Worm (Caenorhabditis elegans) whole organism, midembryonic: ENCODE data around the gene W04E12.2.

ENCODE experiments used
- T22C8.4 ChIP-seq: fragments of 200-800 bp; sonication (Bioruptor generic); IDR thresholded peaks from 2 replicates; pipeline ENCODE4 v1.3.6; 2022; ENCODE audit warnings: missing genetic modification characterization, missing compliant biosample characterization
- cog-1 ChIP-seq: sonication (generic microtip); optimal IDR thresholded peaks from 2 replicates; lab custom pipeline; 2016; ENCODE audit warnings: missing genetic modification characterization, missing compliant biosample characterization
- flt-1 ChIP-seq: fragments of 200-800 bp; sonication (Bioruptor generic); IDR thresholded peaks from 2 replicates; pipeline ENCODE4 v1.3.6; 2022; ENCODE audit warnings: missing genetic modification characterization, missing compliant biosample characterization
- ref-1 ChIP-seq: fragments of 200-800 bp; sonication (Bioruptor generic); conservative IDR thresholded peaks from 2 replicates; pipeline ENCODE4 v1.3.6; 2022; ENCODE audit warnings: missing genetic modification reagents, missing genetic modification characterization, missing compliant biosample characterization
- tab-1 ChIP-seq: fragments of 200-800 bp; sonication (Bioruptor generic); IDR thresholded peaks from 2 replicates; pipeline ENCODE4 v1.3.6; 2022; ENCODE audit warnings: missing genetic modification characterization, missing compliant biosample characterization
- ztf-29 ChIP-seq: fragments of 200-800 bp; sonication (Bioruptor generic); IDR thresholded peaks from 2 replicates; pipeline ENCODE4 v1.3.6; 2022; ENCODE audit warnings: missing genetic modification reagents, missing genetic modification characterization, missing compliant biosample characterization

DNA sequence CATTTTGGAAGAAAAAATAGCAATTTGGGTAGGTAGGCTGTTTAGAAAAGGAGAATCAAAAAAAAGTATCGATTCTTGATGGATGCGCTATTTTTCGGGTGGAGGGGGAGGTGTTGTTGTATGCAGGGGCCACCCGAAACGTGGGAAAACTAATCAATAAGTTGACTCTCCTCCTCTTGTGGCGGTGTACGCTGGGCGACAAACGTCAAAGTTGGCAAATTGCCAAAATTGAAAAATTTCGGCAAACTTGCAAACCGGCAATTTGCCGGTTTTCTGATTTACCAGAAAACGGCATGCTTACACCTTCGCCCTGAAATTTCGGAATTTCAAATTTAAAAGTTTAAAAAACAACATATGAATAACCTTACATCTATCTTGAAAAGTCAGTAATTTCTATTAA, at the start of gene W04E12.2:
- TF ChIP-seq ref-1 (no peak), ztf-29 (GFP tag; lab: Robert Waterston, UW) (no peak), flt-1 (GFP tag; lab: Robert Waterston, UW) (no peak), tab-1 (GFP tag; lab: Robert Waterston, UW) (no peak), cog-1 (tag; lab: Kevin White, UChicago) (no peak), T22C8.4 (GFP tag; lab: Robert Waterston, UW) (peak; percentile 52; the same call in 1 of the 2 replicates)
